Worm (Caenorhabditis elegans) whole organism, L2 larva: Measurements from ENCODE around the gene lin-42.

Source experiments
- C34F6.9 ChIP-seq: fragments of 150-350 bp; optimal IDR thresholded peaks from 2 replicates; lab custom pipeline; 2014; ENCODE audit warnings: missing biosample characterization, missing genetic modification characterization
- F13H6.1 ChIP-seq: sonication (generic microtip); optimal IDR thresholded peaks from 2 replicates; lab custom pipeline; 2016; ENCODE audit warnings: missing genetic modification characterization, missing compliant biosample characterization
- R02D3.7 ChIP-seq: fragments of 150-350 bp; optimal IDR thresholded peaks from 2 replicates; lab custom pipeline; 2014; ENCODE audit warnings: missing biosample characterization, missing genetic modification characterization
- Y55F3AM.14 ChIP-seq: fragments of 200-800 bp; sonication (Bioruptor generic); optimal IDR thresholded peaks from 2 replicates; lab custom pipeline; 2018; ENCODE audit warnings: mild to moderate bottlenecking, missing genetic modification characterization, missing compliant biosample characterization
- ZK546.5 ChIP-seq: sonication (generic microtip); optimal IDR thresholded peaks from 2 replicates; lab custom pipeline; 2017; ENCODE audit warnings: missing biosample characterization, missing genetic modification characterization
- ama-1 ChIP-seq: fragments of 150-350 bp; optimal IDR thresholded peaks from 2 replicates; lab custom pipeline; 2018; ENCODE audit warnings: inconsistent platforms
- blmp-1 ChIP-seq: sonication (generic microtip); optimal IDR thresholded peaks from 2 replicates; lab custom pipeline; 2017; ENCODE audit warnings: missing genetic modification characterization, mild to moderate bottlenecking, missing compliant biosample characterization, antibody characterized with exemption, moderate library complexity; ENCODE audit not compliant: insufficient read depth
- ceh-16 ChIP-seq: fragments of 150-350 bp; optimal IDR thresholded peaks from 2 replicates; lab custom pipeline; 2014; ENCODE audit warnings: missing biosample characterization, missing genetic modification characterization
- egl-27 ChIP-seq: sonication (generic microtip); optimal IDR thresholded peaks from 3 replicates; lab custom pipeline; 2017; ENCODE audit warnings: missing biosample characterization, missing genetic modification reagents, missing genetic modification characterization
- elt-1 ChIP-seq: fragments of 150-350 bp; optimal IDR thresholded peaks from 2 replicates; lab custom pipeline; 2014; ENCODE audit warnings: missing biosample characterization, missing genetic modification characterization
- fos-1 ChIP-seq: fragments of 150-350 bp; optimal IDR thresholded peaks from 2 replicates; lab custom pipeline; 2014; ENCODE audit warnings: missing biosample characterization, missing genetic modification characterization
- lin-11 ChIP-seq: fragments of 150-350 bp; sonication (generic microtip); optimal IDR thresholded peaks from 2 replicates; lab custom pipeline; 2014; ENCODE audit warnings: missing biosample characterization, missing genetic modification characterization, inconsistent platforms, mixed read lengths
- lin-13 ChIP-seq: fragments of 150-350 bp; optimal IDR thresholded peaks from 2 replicates; lab custom pipeline; 2014; ENCODE audit warnings: missing biosample characterization, missing genetic modification reagents, missing genetic modification characterization
- lin-39 ChIP-seq: fragments of 150-350 bp; optimal IDR thresholded peaks from 2 replicates; lab custom pipeline; 2014; ENCODE audit warnings: missing biosample characterization, missing genetic modification reagents, missing genetic modification characterization
- lsy-2 ChIP-seq, 2 experiments: fragments of 150-350 bp in 1 of 2; sonication (generic microtip) in 1 of 2; optimal IDR thresholded peaks; 2 replicates each; lab custom pipeline; 2014 to 2017; ENCODE audit warnings: missing biosample characterization in 2 of 2, missing genetic modification characterization in 2 of 2
- mdl-1 ChIP-seq, 2 experiments: fragments of 150-350 bp in 1 of 2; sonication (generic microtip) in 1 of 2; optimal IDR thresholded peaks; 2 replicates each; lab custom pipeline; 2017; ENCODE audit warnings: missing biosample characterization in 2 of 2, missing genetic modification characterization in 2 of 2
- nhr-21 ChIP-seq: fragments of 150-350 bp; optimal IDR thresholded peaks from 2 replicates; lab custom pipeline; 2014; ENCODE audit warnings: missing biosample characterization, missing genetic modification characterization
- nhr-23 ChIP-seq: fragments of 150-350 bp; optimal IDR thresholded peaks from 2 replicates; lab custom pipeline; 2014; ENCODE audit warnings: missing biosample characterization, missing genetic modification reagents, missing genetic modification characterization
- nhr-25 ChIP-seq: fragments of 150-350 bp; sonication (generic microtip); optimal IDR thresholded peaks from 3 replicates; lab custom pipeline; 2014; ENCODE audit warnings: missing biosample characterization, missing genetic modification characterization
- nhr-6 ChIP-seq: fragments of 150-350 bp; optimal IDR thresholded peaks from 2 replicates; lab custom pipeline; 2014; ENCODE audit warnings: missing biosample characterization, missing genetic modification characterization
- nhr-77 ChIP-seq: fragments of 150-350 bp; optimal IDR thresholded peaks from 2 replicates; lab custom pipeline; 2014; ENCODE audit warnings: missing biosample characterization, missing genetic modification characterization
- peb-1 ChIP-seq: fragments of 150-350 bp; optimal IDR thresholded peaks from 2 replicates; lab custom pipeline; 2014; ENCODE audit warnings: missing biosample characterization, missing genetic modification characterization
- sem-4 ChIP-seq: fragments of 150-350 bp; optimal IDR thresholded peaks from 2 replicates; lab custom pipeline; 2014; ENCODE audit warnings: missing biosample characterization, missing genetic modification reagents, missing genetic modification characterization
- skn-1 ChIP-seq: sonication (generic microtip); optimal IDR thresholded peaks from 2 replicates; lab custom pipeline; 2017; ENCODE audit warnings: missing biosample characterization, missing genetic modification characterization
- sma-3 ChIP-seq: sonication (generic microtip); optimal IDR thresholded peaks from 2 replicates; lab custom pipeline; 2016; ENCODE audit warnings: missing genetic modification reagents, missing genetic modification characterization, missing compliant biosample characterization
- sma-9 ChIP-seq, 2 experiments: fragments of 150-350 bp in 1 of 2; sonication (generic microtip) in 1 of 2; optimal IDR thresholded peaks; 2 replicates each; lab custom pipeline; 2014 to 2016; ENCODE audit warnings: missing genetic modification characterization in 2 of 2, mild to moderate bottlenecking in 1 of 2, missing biosample characterization in 1 of 2, missing compliant biosample characterization in 1 of 2, missing genetic modification reagents in 1 of 2, moderate library complexity in 1 of 2
- unc-39 ChIP-seq: fragments of 150-350 bp; optimal IDR thresholded peaks from 2 replicates; lab custom pipeline; 2014; ENCODE audit warnings: missing biosample characterization, missing genetic modification characterization
- zag-1 ChIP-seq: fragments of 150-350 bp; optimal IDR thresholded peaks from 2 replicates; lab custom pipeline; 2014; ENCODE audit warnings: missing biosample characterization, missing genetic modification characterization

The lin-42 gene

ce11 chrII:1232967-1233366, 19.2 kb downstream of the lin-42 start:
- TF ChIP-seq blmp-1 (tag; lab: Kevin White, UChicago), result no peak
- peak; percentile 36 for TF ChIP-seq sem-4 (tag; lab: Kevin White, UChicago)
- no peak for TF ChIP-seq lin-13
- TF ChIP-seq nhr-21, result peak; percentile 16
- peak in 1 of 2 experiments; percentile 26 for TF ChIP-seq lsy-2 (tag; optimal IDR thresholded peaks at IDR 0.05; lab: Kevin White, UChicago)

- TF ChIP-seq Y55F3AM.14 (GFP tag; lab: Kevin White, UChicago) (no peak), unc-39 (tag; lab: Kevin White, UChicago) (no peak), lin-39 (no peak), lin-11 (tag; lab: Kevin White, UChicago) (no peak), nhr-6 (no peak), egl-27 (no peak)
Observed at ce11 chrII:1228943-1229342, 23.2 kb downstream of the lin-42 start.

ce11 chrII:1217269-1217668, 34.9 kb downstream of the lin-42 start:
- TF ChIP-seq lin-13 (no peak), F13H6.1 (tag; lab: Kevin White, UChicago) (peak; percentile 50), elt-1 (tag; lab: Kevin White, UChicago) (no peak), sma-9 (GFP tag; optimal IDR thresholded peaks at IDR 0.05; lab: Kevin White, UChicago) (peak; percentile 15), sma-9 (tag; optimal IDR thresholded peaks at IDR 0.05; lab: Kevin White, UChicago) (no peak), nhr-77 (tag; lab: Kevin White, UChicago) (no peak), R02D3.7 (tag; lab: Kevin White, UChicago) (no peak), C34F6.9 (tag; lab: Kevin White, UChicago) (no peak)

ce11 chrII:1214627-1215026, 37.5 kb downstream of the lin-42 start:
- TF ChIP-seq ceh-16 (tag; lab: Kevin White, UChicago), result peak; percentile 52
- TF ChIP-seq nhr-21, result no peak

- TF ChIP-seq fos-1 (tag; lab: Kevin White, UChicago) (no peak), sma-3 (GFP tag; lab: Kevin White, UChicago) (peak; percentile 15), nhr-25 (tag; lab: Kevin White, UChicago) (peak; percentile 25), blmp-1 (tag; lab: Kevin White, UChicago) (peak; percentile 15), sma-9 (GFP tag; optimal IDR thresholded peaks at IDR 0.05; lab: Kevin White, UChicago) (no peak), sma-9 (tag; optimal IDR thresholded peaks at IDR 0.05; lab: Kevin White, UChicago) (no peak)
Observed at ce11 chrII:1203523-1203922, 48.6 kb downstream of the lin-42 start.

- TF ChIP-seq blmp-1 (tag; lab: Kevin White, UChicago), result peak; percentile 63
- no peak for TF ChIP-seq unc-39 (tag; lab: Kevin White, UChicago)
Observed at ce11 chrII:1199987-1200386, 52.2 kb downstream of the lin-42 start.

ce11 chrII:1197074-1197473, 55.1 kb downstream of the lin-42 start, which contains the start of gene F53A10.2:
TSS of gene F53A10.2 (plus strand) at chrII:1197374.
- TF ChIP-seq nhr-23, result no peak
- TF ChIP-seq unc-39 (tag; lab: Kevin White, UChicago), result no peak
- TF ChIP-seq skn-1 (tag; lab: Kevin White, UChicago), result no peak
- TF ChIP-seq sma-9 (GFP tag; optimal IDR thresholded peaks at IDR 0.05; lab: Kevin White, UChicago), result no peak
- TF ChIP-seq sma-9 (tag; optimal IDR thresholded peaks at IDR 0.05; lab: Kevin White, UChicago), result no peak
- TF ChIP-seq mdl-1 (tag; optimal IDR thresholded peaks at IDR 0.05; lab: Kevin White, UChicago), result no peak
- TF ChIP-seq zag-1 (tag; lab: Kevin White, UChicago), result no peak
- TF ChIP-seq lin-13, result no peak
- no peak for TF ChIP-seq ZK546.5 (tag; lab: Kevin White, UChicago)
- no peak for TF ChIP-seq R02D3.7 (tag; lab: Kevin White, UChicago)
- no peak for TF ChIP-seq nhr-25 (tag; lab: Kevin White, UChicago)
- no peak for TF ChIP-seq peb-1 (tag; lab: Kevin White, UChicago)
- TF ChIP-seq ama-1 (lab: Kevin White, UChicago), result no peak
- TF ChIP-seq fos-1 (tag; lab: Kevin White, UChicago), result no peak
